Worm (Caenorhabditis elegans) whole organism, midembryonic: ENCODE results near the gene F45H10.5.

Experiments
- T22C8.4 ChIP-seq: fragments of 200-800 bp; sonication (Bioruptor generic); IDR thresholded peaks from 2 replicates; pipeline ENCODE4 v1.3.6; 2022; ENCODE audit warnings: missing genetic modification characterization, missing compliant biosample characterization
- flt-1 ChIP-seq: fragments of 200-800 bp; sonication (Bioruptor generic); IDR thresholded peaks from 2 replicates; pipeline ENCODE4 v1.3.6; 2022; ENCODE audit warnings: missing genetic modification characterization, missing compliant biosample characterization
- med-1 ChIP-seq: sonication (generic microtip); optimal IDR thresholded peaks from 2 replicates; lab custom pipeline; 2017; ENCODE audit warnings: missing genetic modification characterization, mild to moderate bottlenecking, missing compliant biosample characterization, antibody characterized with exemption, missing genetic modification reagents; ENCODE audit not compliant: insufficient read depth
- ref-1 ChIP-seq: fragments of 200-800 bp; sonication (Bioruptor generic); conservative IDR thresholded peaks from 2 replicates; pipeline ENCODE4 v1.3.6; 2022; ENCODE audit warnings: missing genetic modification reagents, missing genetic modification characterization, missing compliant biosample characterization
- tab-1 ChIP-seq: fragments of 200-800 bp; sonication (Bioruptor generic); IDR thresholded peaks from 2 replicates; pipeline ENCODE4 v1.3.6; 2022; ENCODE audit warnings: missing genetic modification characterization, missing compliant biosample characterization
- ztf-23 ChIP-seq: fragments of 200-800 bp; sonication (Bioruptor generic); IDR thresholded peaks from 2 replicates; pipeline ENCODE4 v1.3.6; 2022; ENCODE audit warnings: missing genetic modification reagents, missing genetic modification characterization, missing compliant biosample characterization
- ztf-29 ChIP-seq: fragments of 200-800 bp; sonication (Bioruptor generic); IDR thresholded peaks from 2 replicates; pipeline ENCODE4 v1.3.6; 2022; ENCODE audit warnings: missing genetic modification reagents, missing genetic modification characterization, missing compliant biosample characterization

- no peak for TF ChIP-seq ztf-23 (GFP tag; lab: Robert Waterston, UW)
- no peak for TF ChIP-seq flt-1 (GFP tag; lab: Robert Waterston, UW)
- no peak for TF ChIP-seq T22C8.4 (GFP tag; lab: Robert Waterston, UW)
- TF ChIP-seq ref-1 (GFP tag; lab: Robert Waterston, UW) = no peak
- no peak for TF ChIP-seq med-1 (GFP tag; lab: Kevin White, UChicago)
- TF ChIP-seq tab-1 (GFP tag; lab: Robert Waterston, UW) = no peak
- no peak for TF ChIP-seq ztf-29 (GFP tag; lab: Robert Waterston, UW)
These were observed 14.1 kb downstream of the F45H10.5 start for ce11 chrII:13515813-13516212.
